Fruit fly (Drosophila melanogaster) whole organism, embryonic: ENCODE results near the gene psh.

Source experiments
- Abd-B ChIP-seq: fragments of 200-800 bp; sonication (Bioruptor generic); optimal IDR thresholded peaks from 2 replicates; lab custom pipeline; 2018; ENCODE audit warnings: missing biosample characterization, mild to moderate bottlenecking, missing genetic modification characterization, moderate library complexity
- CG10209 ChIP-seq: fragments of 200-800 bp; sonication (Bioruptor generic); optimal IDR thresholded peaks from 3 replicates; lab custom pipeline; 2017; ENCODE audit warnings: missing biosample characterization, mild to moderate bottlenecking, missing genetic modification characterization, missing genetic modification reagents
- CG11696 ChIP-seq: fragments of 200-800 bp; sonication (Bioruptor generic); IDR thresholded peaks from 2 replicates; pipeline ENCODE4 v1.3.6; 2022; ENCODE audit warnings: missing biosample characterization, missing genetic modification characterization
- CG12391 ChIP-seq: fragments of 200-800 bp; sonication (Bioruptor generic); optimal IDR thresholded peaks from 3 replicates; lab custom pipeline; 2018; ENCODE audit warnings: missing biosample characterization, mild to moderate bottlenecking, missing genetic modification characterization, moderate library complexity
- CG12659 ChIP-seq: fragments of 200-800 bp; sonication (Bioruptor generic); optimal IDR thresholded peaks from 3 replicates; lab custom pipeline; 2017; ENCODE audit warnings: mild to moderate bottlenecking, missing biosample characterization, missing genetic modification reagents, missing genetic modification characterization
- CG12942 ChIP-seq: fragments of 200-800 bp; sonication (Bioruptor generic); optimal IDR thresholded peaks from 3 replicates; lab custom pipeline; 2016; ENCODE audit warnings: missing biosample characterization, missing genetic modification characterization
- CG14860 ChIP-seq: fragments of 200-800 bp; sonication (Bioruptor generic); IDR thresholded peaks from 3 replicates; pipeline ENCODE4 v1.3.6; 2022; ENCODE audit warnings: missing biosample characterization, missing genetic modification characterization; ENCODE audit not compliant: partially characterized antibody
- CG15514 ChIP-seq: fragments of 200-800 bp; sonication (Bioruptor generic); optimal IDR thresholded peaks from 3 replicates; lab custom pipeline; 2017; ENCODE audit warnings: missing biosample characterization, missing genetic modification characterization, mild to moderate bottlenecking, moderate library complexity, missing genetic modification reagents
- CG1602 ChIP-seq: fragments of 200-800 bp; sonication (Bioruptor generic); optimal IDR thresholded peaks from 3 replicates; lab custom pipeline; 2016; ENCODE audit warnings: missing biosample characterization, missing genetic modification characterization
- CG1647 ChIP-seq: fragments of 200-800 bp; sonication (Bioruptor generic); optimal IDR thresholded peaks from 3 replicates; lab custom pipeline; 2016; ENCODE audit warnings: missing biosample characterization, missing genetic modification characterization
- CG17359 ChIP-seq: fragments of 200-800 bp; sonication (Bioruptor generic); optimal IDR thresholded peaks from 3 replicates; lab custom pipeline; 2018; ENCODE audit warnings: missing biosample characterization, mild to moderate bottlenecking, missing genetic modification characterization, moderate library complexity
- CG17385 ChIP-seq: fragments of 200-800 bp; sonication (Bioruptor generic); optimal IDR thresholded peaks from 3 replicates; lab custom pipeline; 2018; ENCODE audit warnings: missing biosample characterization, mild to moderate bottlenecking, missing genetic modification characterization
- CG18599 ChIP-seq: fragments of 200-800 bp; sonication (Bioruptor generic); optimal IDR thresholded peaks from 3 replicates; lab custom pipeline; 2017; ENCODE audit warnings: missing biosample characterization, missing genetic modification characterization, mild to moderate bottlenecking, moderate library complexity, missing genetic modification reagents
- CG3065 ChIP-seq: fragments of 200-800 bp; sonication (Bioruptor generic); optimal IDR thresholded peaks from 2 replicates; lab custom pipeline; 2016; ENCODE audit warnings: missing biosample characterization, missing genetic modification characterization
- CG31365 ChIP-seq: fragments of 200-800 bp; sonication (Bioruptor generic); optimal IDR thresholded peaks from 2 replicates; lab custom pipeline; 2018; ENCODE audit warnings: missing biosample characterization, mild to moderate bottlenecking, missing genetic modification characterization
- CG4617 ChIP-seq: fragments of 200-800 bp; sonication (Bioruptor generic); optimal IDR thresholded peaks from 3 replicates; lab custom pipeline; 2016; ENCODE audit warnings: missing biosample characterization, missing genetic modification characterization, borderline replicate concordance
- CG5180 ChIP-seq: fragments of 200-800 bp; sonication (Bioruptor generic); optimal IDR thresholded peaks from 3 replicates; lab custom pipeline; 2017; ENCODE audit warnings: missing biosample characterization, missing genetic modification characterization, mild to moderate bottlenecking, moderate library complexity, missing genetic modification reagents
- CG7357 ChIP-seq: fragments of 200-800 bp; sonication (Bioruptor generic); IDR thresholded peaks from 3 replicates; pipeline ENCODE4 v1.3.6; 2022; ENCODE audit warnings: missing biosample characterization, missing genetic modification characterization
- CG7556 ChIP-seq: fragments of 200-800 bp; sonication (Bioruptor generic); optimal IDR thresholded peaks from 2 replicates; lab custom pipeline; 2017; ENCODE audit warnings: missing biosample characterization, mild to moderate bottlenecking, missing genetic modification characterization
- Dbx ChIP-seq: fragments of 200-800 bp; sonication (Bioruptor generic); IDR thresholded peaks from 3 replicates; pipeline ENCODE4 v1.3.6; 2022; ENCODE audit warnings: missing biosample characterization, missing genetic modification characterization
- Fer1 ChIP-seq: fragments of 200-800 bp; sonication (Bioruptor generic); optimal IDR thresholded peaks from 2 replicates; lab custom pipeline; 2017; ENCODE audit warnings: missing biosample characterization, mild to moderate bottlenecking, missing genetic modification characterization
- Fer3 ChIP-seq: fragments of 200-800 bp; sonication (Bioruptor generic); optimal IDR thresholded peaks from 2 replicates; lab custom pipeline; 2018; ENCODE audit warnings: missing biosample characterization, mild to moderate bottlenecking, missing genetic modification characterization, moderate library complexity
- Hr51 ChIP-seq, 2 experiments: fragments of 200-800 bp; sonication (Bioruptor generic); optimal IDR thresholded peaks; 2 replicates in 1 of 2; 3 replicates in 1 of 2; lab custom pipeline; 2016 to 2018; ENCODE audit warnings: missing biosample characterization in 2 of 2, missing genetic modification characterization in 2 of 2, mild to moderate bottlenecking in 1 of 2, moderate library complexity in 1 of 2
- Rfx ChIP-seq: fragments of 200-800 bp; sonication (Bioruptor generic); IDR thresholded peaks from 2 replicates; pipeline ENCODE4 v1.3.6; 2022; ENCODE audit warnings: missing biosample characterization, missing genetic modification characterization
- Six4 ChIP-seq: fragments of 200-800 bp; sonication (Bioruptor generic); optimal IDR thresholded peaks from 2 replicates; lab custom pipeline; 2016; ENCODE audit warnings: missing biosample characterization, missing genetic modification characterization
- Sox102F ChIP-seq: fragments of 200-800 bp; sonication (Bioruptor generic); optimal IDR thresholded peaks from 2 replicates; lab custom pipeline; 2018; ENCODE audit warnings: missing biosample characterization, mild to moderate bottlenecking, missing genetic modification characterization, moderate library complexity
- Xrp1 ChIP-seq: fragments of 200-800 bp; sonication (Bioruptor generic); IDR thresholded peaks from 2 replicates; pipeline ENCODE4 v1.3.6; 2022; ENCODE audit warnings: missing biosample characterization, missing genetic modification characterization
- caup ChIP-seq: fragments of 200-800 bp; sonication (Bioruptor generic); optimal IDR thresholded peaks from 3 replicates; lab custom pipeline; 2017; ENCODE audit warnings: missing biosample characterization, mild to moderate bottlenecking, missing genetic modification characterization, moderate library complexity; ENCODE audit not compliant: severe bottlenecking
- crp ChIP-seq, 2 experiments: fragments of 200-800 bp; sonication (Bioruptor generic); optimal IDR thresholded peaks; 2 replicates in 1 of 2; 3 replicates in 1 of 2; lab custom pipeline; 2017; ENCODE audit warnings: missing biosample characterization in 2 of 2, missing genetic modification characterization in 2 of 2, mild to moderate bottlenecking in 1 of 2, moderate library complexity in 1 of 2
- cwo ChIP-seq: fragments of 200-800 bp; sonication (Bioruptor generic); optimal IDR thresholded peaks from 3 replicates; lab custom pipeline; 2017; ENCODE audit warnings: missing biosample characterization, missing genetic modification characterization, mild to moderate bottlenecking, moderate library complexity, missing genetic modification reagents
- dan ChIP-seq: fragments of 200-800 bp; sonication (Bioruptor generic); IDR thresholded peaks from 2 replicates; pipeline ENCODE4 v1.3.6; 2022; ENCODE audit warnings: missing biosample characterization, missing genetic modification characterization
- dmrt99B ChIP-seq: fragments of 200-800 bp; sonication (Bioruptor generic); optimal IDR thresholded peaks from 2 replicates; lab custom pipeline; 2018; ENCODE audit warnings: missing biosample characterization, mild to moderate bottlenecking, missing genetic modification characterization, moderate library complexity
- dysf ChIP-seq: fragments of 200-800 bp; sonication (Bioruptor generic); IDR thresholded peaks from 3 replicates; pipeline ENCODE4 v1.3.6; 2022; ENCODE audit warnings: missing biosample characterization, missing genetic modification characterization
- en ChIP-seq: fragments of 200-800 bp; sonication (Bioruptor generic); optimal IDR thresholded peaks from 2 replicates; lab custom pipeline; 2016; ENCODE audit warnings: missing biosample characterization, missing genetic modification characterization
- hkb ChIP-seq, 2 experiments: fragments of 200-800 bp in 1 of 2; fragments of >200 bp in 1 of 2; sonication (Bioruptor generic) in 1 of 2; IDR thresholded peaks in 1 of 2; optimal IDR thresholded peaks in 1 of 2; 2 replicates each; pipeline versions ENCODE4 v1.3.6 to Lab custom; 2017 to 2022; ENCODE audit warnings: missing biosample characterization in 1 of 2, missing genetic modification characterization in 1 of 2
- ind ChIP-seq: fragments of 200-800 bp; sonication (Bioruptor generic); optimal IDR thresholded peaks from 3 replicates; lab custom pipeline; 2016; ENCODE audit warnings: missing biosample characterization, missing genetic modification characterization
- klu ChIP-seq: fragments of 200-800 bp; sonication (Bioruptor generic); IDR thresholded peaks from 2 replicates; pipeline ENCODE4 v1.3.6; 2022; ENCODE audit warnings: missing biosample characterization, missing genetic modification characterization
- org-1 ChIP-seq: fragments of 200-800 bp; sonication (Bioruptor generic); optimal IDR thresholded peaks from 2 replicates; lab custom pipeline; 2017; ENCODE audit warnings: missing biosample characterization, missing genetic modification characterization
- pan ChIP-seq, 4 experiments: fragments of >200 bp in 3 of 4; fragments of 200-800 bp in 1 of 4; sonication (Bioruptor generic) in 1 of 4; optimal IDR thresholded peaks in 3 of 4; IDR thresholded peaks in 1 of 4; 2 replicates each; pipeline versions ENCODE4 v1.3.6 to Lab custom; 2017 to 2022; ENCODE audit warnings: missing biosample characterization in 2 of 4, missing genetic modification characterization in 2 of 4, mixed read lengths in 1 of 4
- prd ChIP-seq, 3 experiments: fragments of >200 bp in 2 of 3; fragments of 200-800 bp in 1 of 3; sonication (Bioruptor generic) in 1 of 3; optimal IDR thresholded peaks in 2 of 3; IDR thresholded peaks in 1 of 3; 2 replicates in 2 of 3; 3 replicates in 1 of 3; pipeline versions ENCODE4 v1.3.6 to Lab custom; 2017 to 2022; ENCODE audit warnings: missing biosample characterization in 1 of 3, missing genetic modification characterization in 1 of 3
- schlank ChIP-seq: fragments of 200-800 bp; sonication (Bioruptor generic); optimal IDR thresholded peaks from 2 replicates; lab custom pipeline; 2018; ENCODE audit warnings: missing biosample characterization, mild to moderate bottlenecking, missing genetic modification characterization
- sens ChIP-seq: fragments of 200-800 bp; sonication (Bioruptor generic); peaks from one replicate; lab custom pipeline; 2016; ENCODE audit warnings: missing biosample characterization, missing genetic modification characterization
- slbo ChIP-seq: fragments of 200-800 bp; sonication (Bioruptor generic); IDR thresholded peaks from 2 replicates; pipeline ENCODE4 v1.3.6; 2022; ENCODE audit warnings: missing biosample characterization, missing genetic modification characterization
- tin ChIP-seq: fragments of 200-800 bp; sonication (Bioruptor generic); optimal IDR thresholded peaks from 3 replicates; lab custom pipeline; 2016; ENCODE audit warnings: missing biosample characterization, missing genetic modification characterization
- tll ChIP-seq, 2 experiments: fragments of 200-800 bp in 1 of 2; fragments of >200 bp in 1 of 2; sonication (Bioruptor generic) in 1 of 2; optimal IDR thresholded peaks; 2 replicates each; lab custom pipeline; 2017 to 2019; ENCODE audit warnings: missing biosample characterization in 2 of 2, missing genetic modification characterization in 2 of 2, mild to moderate bottlenecking in 1 of 2, moderate library complexity in 1 of 2
- unpg ChIP-seq: fragments of 200-800 bp; sonication (Bioruptor generic); optimal IDR thresholded peaks from 3 replicates; lab custom pipeline; 2018; ENCODE audit warnings: missing biosample characterization, mild to moderate bottlenecking, missing genetic modification characterization, moderate library complexity
- vfl ChIP-seq: fragments of 200-800 bp; sonication (Bioruptor generic); optimal IDR thresholded peaks from 2 replicates; lab custom pipeline; 2016; ENCODE audit warnings: missing biosample characterization, missing genetic modification characterization

Gene psh

DNA sequence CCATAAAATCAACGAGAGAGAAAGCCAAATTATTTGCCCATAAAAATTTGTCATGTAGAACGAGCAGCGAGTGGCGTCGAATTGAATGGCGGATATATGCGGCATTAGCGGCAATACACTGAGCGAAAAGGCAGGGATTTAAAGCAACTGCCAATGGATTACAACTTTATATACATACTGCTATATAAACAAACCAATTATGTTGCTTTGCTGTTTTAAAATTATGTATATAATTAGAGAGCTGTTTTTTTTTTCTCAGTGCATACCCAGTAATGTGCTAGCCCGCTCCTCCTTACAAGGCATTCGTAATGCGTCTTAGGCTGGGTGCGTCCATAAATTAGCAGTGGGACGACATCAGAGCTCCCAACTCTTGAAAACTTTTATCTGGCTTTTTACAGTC lies 18.8 kb downstream of the psh start (continued):
- peak; percentile 13 for TF ChIP-seq Sox102F (GFP tag; lab: Kevin White, UChicago)
- no peak for TF ChIP-seq CG5180 (GFP tag; lab: Kevin White, UChicago)
- TF ChIP-seq hkb (optimal IDR thresholded peaks at IDR 0.05; lab: Kevin White, UChicago), result no peak
- peak; percentile 60 for TF ChIP-seq hkb (GFP tag; IDR thresholded peaks at IDR 0.05; lab: Robert Waterston, UW)
- 0 out of 2 replicates have a peak, but pooled peaks have one; percentile 20 for TF ChIP-seq klu (GFP tag; lab: Robert Waterston, UW)
- TF ChIP-seq CG11696, result no peak
- TF ChIP-seq Abd-B, result peak; percentile 13
- peak; percentile 51; the same call in 1 of the 3 replicates for TF ChIP-seq Dbx (GFP tag; lab: Robert Waterston, UW)
- peak; percentile 61 for TF ChIP-seq Fer1 (GFP tag; lab: Kevin White, UChicago)
- peak; percentile 4 for TF ChIP-seq CG12659
- TF ChIP-seq CG18599, result peak; percentile 71
- no peak for TF ChIP-seq CG14860
- no peak for TF ChIP-seq Six4 (GFP tag; lab: Kevin White, UChicago)
- TF ChIP-seq pan (optimal IDR thresholded peaks at IDR 0.05; lab: Kevin White, UChicago), result no peak
- peak in 1 of 2 experiments; percentile 58 for TF ChIP-seq pan (GFP tag; optimal IDR thresholded peaks at IDR 0.05 in 1 of 2, IDR thresholded peaks at IDR 0.05 in 1 of 2)
- peak; percentile 33 for TF ChIP-seq ind (GFP tag; lab: Kevin White, UChicago)
- TF ChIP-seq CG12942 (GFP tag; lab: Kevin White, UChicago), result no peak
- TF ChIP-seq CG1647 (GFP tag; lab: Kevin White, UChicago), result no peak
- TF ChIP-seq schlank (tag; lab: Kevin White, UChicago), result no peak
- no peak for TF ChIP-seq CG4617 (GFP tag; lab: Kevin White, UChicago)
- peak; percentile 8 for TF ChIP-seq CG17385 (GFP tag; lab: Kevin White, UChicago)
- peak; percentile 6 for TF ChIP-seq org-1 (GFP tag; lab: Kevin White, UChicago)
- TF ChIP-seq vfl, result no peak
- TF ChIP-seq prd (optimal IDR thresholded peaks at IDR 0.05; lab: Kevin White, UChicago), result no peak
- TF ChIP-seq prd (GFP tag; IDR thresholded peaks at IDR 0.05; lab: Robert Waterston, UW), result peak; percentile 30; the same call in 1 of the 3 replicates
- no peak for TF ChIP-seq Xrp1 (GFP tag; lab: Robert Waterston, UW)
- TF ChIP-seq CG17359 (tag; lab: Kevin White, UChicago), result peak; percentile 12
- no peak for TF ChIP-seq crp (GFP tag; optimal IDR thresholded peaks at IDR 0.05; lab: Kevin White, UChicago)
- TF ChIP-seq unpg (GFP tag; lab: Kevin White, UChicago), result peak; percentile 25
- peak; percentile 51 for TF ChIP-seq dysf (GFP tag; lab: Robert Waterston, UW)
- no peak for TF ChIP-seq dan (GFP tag; lab: Robert Waterston, UW)
- no peak for TF ChIP-seq CG3065 (GFP tag; lab: Kevin White, UChicago)
- TF ChIP-seq CG7556 (GFP tag; lab: Kevin White, UChicago), result peak; percentile 32
- TF ChIP-seq CG12391 (tag; lab: Kevin White, UChicago), result peak; percentile 17
- 0 out of 3 replicates have a peak, but pooled peaks have one; percentile 18 for TF ChIP-seq CG7357 (GFP tag; lab: Robert Waterston, UW)
- TF ChIP-seq tll (GFP tag; optimal IDR thresholded peaks at IDR 0.05; lab: Kevin White, UChicago), result no peak
- peak; percentile 7 for TF ChIP-seq CG1602
- no peak for TF ChIP-seq en (GFP tag; lab: Kevin White, UChicago)
- peak; percentile 10 for TF ChIP-seq CG10209
- TF ChIP-seq Hr51 (GFP tag; optimal IDR thresholded peaks at IDR 0.05; lab: Kevin White, UChicago), result peak in 1 of 2 experiments; percentile 14
- TF ChIP-seq slbo (GFP tag; lab: Robert Waterston, UW), result peak; percentile 58
- TF ChIP-seq Fer3 (tag; lab: Kevin White, UChicago), result peak; percentile 30
- TF ChIP-seq CG31365 (tag; lab: Kevin White, UChicago), result no peak
- peak; percentile 17 for TF ChIP-seq CG15514 (GFP tag; lab: Kevin White, UChicago)
- TF ChIP-seq caup, result peak; percentile 7
- peak; percentile 70 for TF ChIP-seq sens (GFP tag; lab: Kevin White, UChicago)
- TF ChIP-seq tin (GFP tag; lab: Kevin White, UChicago), result peak; percentile 23
- TF ChIP-seq Rfx, result peak; percentile 62
- TF ChIP-seq dmrt99B (tag; lab: Kevin White, UChicago), result peak; percentile 42
- TF ChIP-seq cwo (GFP tag; lab: Kevin White, UChicago), result peak; percentile 46
